Worm (Caenorhabditis elegans) whole organism, L4 larva: ENCODE data around the gene pot-1.

Source experiments
- Y5F2A.4 ChIP-seq: fragments of 200-800 bp; sonication (Bioruptor generic); optimal IDR thresholded peaks from 2 replicates; lab custom pipeline; 2018; ENCODE audit warnings: mild to moderate bottlenecking, missing genetic modification characterization, missing compliant biosample characterization
- fkh-10 ChIP-seq: fragments of 150-350 bp; optimal IDR thresholded peaks from 2 replicates; lab custom pipeline; 2014; ENCODE audit warnings: missing biosample characterization, missing genetic modification reagents, missing genetic modification characterization
- jun-1 ChIP-seq: fragments of 150-350 bp; optimal IDR thresholded peaks from 2 replicates; lab custom pipeline; 2014; ENCODE audit warnings: missing biosample characterization, missing genetic modification reagents, missing genetic modification characterization
- madf-9 ChIP-seq: fragments of 200-800 bp; sonication (Bioruptor generic); conservative IDR thresholded peaks from 2 replicates; pipeline ENCODE4 v1.3.6; 2022; ENCODE audit warnings: missing genetic modification reagents, missing genetic modification characterization, missing compliant biosample characterization
- nhr-11 ChIP-seq: fragments of 150-350 bp; optimal IDR thresholded peaks from 2 replicates; lab custom pipeline; 2014; ENCODE audit warnings: missing biosample characterization, missing genetic modification characterization
- nhr-28 ChIP-seq: fragments of 150-350 bp; optimal IDR thresholded peaks from 2 replicates; lab custom pipeline; 2014; ENCODE audit warnings: missing biosample characterization, missing genetic modification characterization
- nhr-77 ChIP-seq: fragments of 150-350 bp; optimal IDR thresholded peaks from 2 replicates; lab custom pipeline; 2014; ENCODE audit warnings: missing biosample characterization, missing genetic modification characterization

DNA sequence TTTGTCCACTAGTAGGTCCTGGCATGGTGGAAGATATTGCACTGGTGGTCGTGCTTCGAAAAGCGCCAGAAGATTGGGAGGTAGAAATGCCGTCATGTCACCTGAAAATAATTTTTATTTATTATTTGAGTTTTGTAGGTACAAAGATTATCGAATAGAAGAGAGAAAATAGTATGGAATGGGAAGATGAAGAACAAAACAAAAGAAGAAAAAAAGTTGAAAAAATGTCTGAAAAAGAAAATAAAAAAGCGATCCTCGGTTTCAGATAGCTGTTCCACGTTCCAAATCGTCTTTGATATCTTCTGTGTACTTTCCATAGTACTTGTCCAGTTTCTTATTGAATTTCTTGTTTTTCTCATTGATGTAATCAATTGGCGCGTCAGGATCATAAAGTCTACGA, 27.6 kb upstream of the pot-1 start, which contains the start of gene rnp-7:
- TF ChIP-seq madf-9 (GFP tag; lab: Robert Waterston, UW) (no peak), nhr-77 (tag; lab: Kevin White, UChicago) (no peak), nhr-28 (tag; lab: Kevin White, UChicago) (no peak), nhr-11 (tag; lab: Kevin White, UChicago) (no peak), fkh-10 (GFP tag; lab: Kevin White, UChicago) (no peak), Y5F2A.4 (no peak), jun-1 (no peak)
